Fruit fly (Drosophila melanogaster) whole organism, prepupa: ENCODE results near the gene CG15445.

Source experiments
- CG6276 ChIP-seq: fragments of 200-800 bp; sonication (Bioruptor generic); optimal IDR thresholded peaks from 2 replicates; lab custom pipeline; 2017; ENCODE audit warnings: missing biosample characterization, mild to moderate bottlenecking, missing genetic modification characterization
- CG6808 ChIP-seq: fragments of 200-800 bp; sonication (Bioruptor generic); optimal IDR thresholded peaks from 3 replicates; lab custom pipeline; 2017; ENCODE audit warnings: missing biosample characterization, missing genetic modification characterization, mild to moderate bottlenecking, moderate library complexity, missing genetic modification reagents
- dsx ChIP-seq: fragments of 200-800 bp; optimal IDR thresholded peaks from 3 replicates; lab custom pipeline; 2019; ENCODE audit warnings: missing biosample characterization, mild to moderate bottlenecking, missing genetic modification characterization, moderate library complexity; ENCODE audit not compliant: poor library complexity, severe bottlenecking
- net ChIP-seq: fragments of 200-800 bp; sonication (Bioruptor generic); optimal IDR thresholded peaks from 3 replicates; lab custom pipeline; 2016; ENCODE audit warnings: missing biosample characterization, missing genetic modification characterization

dm6 chrX:21126790-21127189 lies 9.8 kb downstream of the CG15445 start:
- no peak for TF ChIP-seq dsx (GFP tag; lab: Kevin White, UChicago)
- no peak for TF ChIP-seq CG6808 (GFP tag; lab: Kevin White, UChicago)
- TF ChIP-seq CG6276 (GFP tag; lab: Kevin White, UChicago), result no peak
- no peak for TF ChIP-seq net (GFP tag; lab: Kevin White, UChicago)
